Worm (Caenorhabditis elegans) whole organism, L4 larva: Measurements from ENCODE around the gene F22F7.11.

Source experiments
- F10B5.3 ChIP-seq: sonication (generic microtip); optimal IDR thresholded peaks from 2 replicates; lab custom pipeline; 2016; ENCODE audit warnings: mild to moderate bottlenecking, missing genetic modification characterization, missing compliant biosample characterization
- F37D6.2 ChIP-seq: sonication (generic microtip); optimal IDR thresholded peaks from 2 replicates; lab custom pipeline; 2016; ENCODE audit warnings: mild to moderate bottlenecking, missing genetic modification characterization, missing compliant biosample characterization
- T20F7.1 ChIP-seq: fragments of 200-800 bp; sonication (Bioruptor generic); optimal IDR thresholded peaks from 2 replicates; lab custom pipeline; 2018; ENCODE audit warnings: mild to moderate bottlenecking, missing genetic modification characterization, missing compliant biosample characterization
- Y105C5A.15 ChIP-seq: fragments of 200-800 bp; sonication (Bioruptor generic); IDR thresholded peaks from 2 replicates; pipeline ENCODE4 v1.3.6; 2022; ENCODE audit warnings: missing genetic modification characterization, missing compliant biosample characterization
- Y48G9A.11 ChIP-seq: fragments of 200-800 bp; sonication (Bioruptor generic); IDR thresholded peaks from 2 replicates; pipeline ENCODE4 v1.3.6; 2022; ENCODE audit warnings: missing genetic modification reagents, missing genetic modification characterization, missing compliant biosample characterization
- Y5F2A.4 ChIP-seq: fragments of 200-800 bp; sonication (Bioruptor generic); optimal IDR thresholded peaks from 2 replicates; lab custom pipeline; 2018; ENCODE audit warnings: mild to moderate bottlenecking, missing genetic modification characterization, missing compliant biosample characterization
- ceh-62 ChIP-seq: sonication (generic microtip); optimal IDR thresholded peaks from 2 replicates; lab custom pipeline; 2017; ENCODE audit warnings: missing biosample characterization, missing genetic modification characterization
- ces-1 ChIP-seq: fragments of 150-350 bp; sonication (generic microtip); optimal IDR thresholded peaks from 4 replicates; lab custom pipeline; 2014; ENCODE audit warnings: missing biosample characterization, missing genetic modification reagents, missing genetic modification characterization
- daf-16 ChIP-seq, 3 experiments: sonication (generic microtip); optimal IDR thresholded peaks; 2 replicates each; lab custom pipeline; 2016 to 2017; ENCODE audit warnings: missing genetic modification characterization in 3 of 3, missing genetic modification reagents in 3 of 3, mild to moderate bottlenecking in 2 of 3, missing compliant biosample characterization in 2 of 3, missing biosample characterization in 1 of 3, moderate library complexity in 1 of 3
- daf-8 ChIP-seq: fragments of 200-800 bp; sonication (Bioruptor generic); IDR thresholded peaks from 2 replicates; pipeline ENCODE4 v1.3.6; 2022; ENCODE audit warnings: missing genetic modification characterization, missing compliant biosample characterization
- dmd-8 ChIP-seq: fragments of 200-800 bp; sonication (Bioruptor generic); IDR thresholded peaks from 2 replicates; pipeline ENCODE4 v1.3.6; 2022; ENCODE audit warnings: missing genetic modification characterization, missing compliant biosample characterization
- fos-1 ChIP-seq: fragments of 150-350 bp; optimal IDR thresholded peaks from 2 replicates; lab custom pipeline; 2014; ENCODE audit warnings: missing biosample characterization, missing genetic modification characterization
- gei-8 ChIP-seq: fragments of 200-800 bp; sonication (Bioruptor generic); optimal IDR thresholded peaks from 2 replicates; lab custom pipeline; 2018; ENCODE audit warnings: mild to moderate bottlenecking, missing genetic modification characterization, missing compliant biosample characterization
- hif-1 ChIP-seq, 2 experiments: sonication (generic microtip); optimal IDR thresholded peaks; 2 replicates each; lab custom pipeline; 2016 to 2017; ENCODE audit warnings: missing compliant biosample characterization in 2 of 2, missing genetic modification characterization in 2 of 2, missing genetic modification reagents in 2 of 2, missing genotype in 2 of 2, mild to moderate bottlenecking in 1 of 2
- hlh-11 ChIP-seq: fragments of 200-800 bp; sonication (Bioruptor generic); optimal IDR thresholded peaks from 2 replicates; lab custom pipeline; 2018; ENCODE audit warnings: mild to moderate bottlenecking, missing genetic modification characterization, missing compliant biosample characterization
- lim-7 ChIP-seq: fragments of 200-800 bp; sonication (Bioruptor generic); IDR thresholded peaks from 2 replicates; pipeline ENCODE4 v1.3.6; 2022; ENCODE audit warnings: missing genetic modification characterization, missing compliant biosample characterization
- lin-1 ChIP-seq: fragments of 200-800 bp; sonication (Bioruptor generic); IDR thresholded peaks from 2 replicates; pipeline ENCODE4 v1.3.6; 2022; ENCODE audit warnings: missing genetic modification reagents, missing genetic modification characterization, missing compliant biosample characterization
- lin-13 ChIP-seq: fragments of 150-350 bp; optimal IDR thresholded peaks from 2 replicates; lab custom pipeline; 2014; ENCODE audit warnings: missing biosample characterization, missing genetic modification reagents, missing genetic modification characterization
- lin-15B ChIP-seq: fragments of 150-350 bp; sonication (generic microtip); optimal IDR thresholded peaks from 3 replicates; lab custom pipeline; 2014; ENCODE audit warnings: missing biosample characterization, missing genetic modification characterization
- lsy-2 ChIP-seq, 2 experiments: fragments of 150-350 bp in 1 of 2; sonication (generic microtip) in 1 of 2; optimal IDR thresholded peaks; 2 replicates each; lab custom pipeline; 2014 to 2017; ENCODE audit warnings: missing biosample characterization in 2 of 2, missing genetic modification characterization in 2 of 2
- madf-5 ChIP-seq, 2 experiments: fragments of 200-800 bp; sonication (Bioruptor generic); IDR thresholded peaks; 2 replicates each; pipeline ENCODE4 v1.3.6; 2022; ENCODE audit warnings: missing compliant biosample characterization in 2 of 2, missing genetic modification characterization in 2 of 2
- mdt-29 ChIP-seq: fragments of 200-800 bp; sonication (Bioruptor generic); IDR thresholded peaks from 2 replicates; pipeline ENCODE4 v1.3.6; 2022; ENCODE audit warnings: missing genetic modification reagents, missing genetic modification characterization, missing compliant biosample characterization
- mxl-3 ChIP-seq: fragments of 200-800 bp; sonication (Bioruptor generic); optimal IDR thresholded peaks from 2 replicates; lab custom pipeline; 2018; ENCODE audit warnings: mild to moderate bottlenecking, missing genetic modification characterization, missing compliant biosample characterization
- nhr-102 ChIP-seq: sonication (generic microtip); optimal IDR thresholded peaks from 2 replicates; lab custom pipeline; 2016; ENCODE audit warnings: mild to moderate bottlenecking, missing genetic modification characterization, moderate library complexity, missing compliant biosample characterization
- nhr-237 ChIP-seq: sonication (generic microtip); optimal IDR thresholded peaks from 2 replicates; lab custom pipeline; 2017; ENCODE audit warnings: missing biosample characterization, missing genetic modification characterization
- nhr-6 ChIP-seq: fragments of 150-350 bp; optimal IDR thresholded peaks from 2 replicates; lab custom pipeline; 2014; ENCODE audit warnings: missing biosample characterization, missing genetic modification characterization
- nhr-77 ChIP-seq: fragments of 150-350 bp; optimal IDR thresholded peaks from 2 replicates; lab custom pipeline; 2014; ENCODE audit warnings: missing biosample characterization, missing genetic modification characterization
- php-3 ChIP-seq: fragments of 200-800 bp; sonication (Bioruptor generic); IDR thresholded peaks from 2 replicates; pipeline ENCODE4 v1.3.6; 2022; ENCODE audit warnings: missing genetic modification reagents, missing genetic modification characterization, missing compliant biosample characterization
- saeg-2 ChIP-seq: fragments of 200-800 bp; sonication (Bioruptor generic); IDR thresholded peaks from 2 replicates; pipeline ENCODE4 v1.3.6; 2022; ENCODE audit warnings: missing genetic modification reagents, missing genetic modification characterization, missing compliant biosample characterization
- spr-1 ChIP-seq: sonication (generic microtip); optimal IDR thresholded peaks from 2 replicates; lab custom pipeline; 2016; ENCODE audit warnings: mild to moderate bottlenecking, missing genetic modification characterization, missing compliant biosample characterization
- spr-3 ChIP-seq: fragments of 200-800 bp; sonication (Bioruptor generic); optimal IDR thresholded peaks from 2 replicates; lab custom pipeline; 2018; ENCODE audit warnings: mild to moderate bottlenecking, missing genetic modification characterization, missing compliant biosample characterization
- tag-97 ChIP-seq: fragments of 200-800 bp; sonication (Bioruptor generic); IDR thresholded peaks from 2 replicates; pipeline ENCODE4 v1.3.6; 2022; ENCODE audit warnings: missing genetic modification characterization, missing compliant biosample characterization
- unc-130 ChIP-seq: sonication (generic microtip); optimal IDR thresholded peaks from 2 replicates; lab custom pipeline; 2016; ENCODE audit warnings: missing genetic modification reagents, missing genetic modification characterization, missing compliant biosample characterization
- zag-1 ChIP-seq: fragments of 150-350 bp; optimal IDR thresholded peaks from 2 replicates; lab custom pipeline; 2014; ENCODE audit warnings: missing biosample characterization, missing genetic modification characterization
- zip-2 ChIP-seq: fragments of 150-350 bp; optimal IDR thresholded peaks from 2 replicates; lab custom pipeline; 2014; ENCODE audit warnings: missing biosample characterization, missing genetic modification characterization
- ztf-7 ChIP-seq: fragments of 150-350 bp; optimal IDR thresholded peaks from 2 replicates; lab custom pipeline; 2014; ENCODE audit warnings: missing biosample characterization, missing genetic modification characterization

The F22F7.11 gene

DNA sequence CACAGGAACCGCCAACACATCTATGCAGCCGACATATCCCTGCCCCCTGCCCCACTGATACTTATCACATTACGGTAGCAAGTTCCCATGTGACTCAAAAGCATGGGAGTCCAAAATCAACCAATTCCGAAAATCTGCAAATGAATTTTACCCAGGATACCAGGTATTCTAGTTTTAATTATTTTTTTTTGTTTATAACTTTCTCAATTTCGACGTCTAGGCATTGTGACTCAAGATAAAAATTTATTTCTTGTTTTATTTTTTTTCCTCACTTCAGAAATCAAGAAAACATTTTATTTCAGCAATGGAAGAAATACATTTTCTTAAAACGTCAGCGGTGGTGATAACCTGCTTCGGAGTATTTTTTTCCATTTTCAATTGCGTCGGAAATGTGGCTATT, 31.8 kb downstream of the F22F7.11 start, which contains the start of gene srbc-24:
TSS of gene srbc-24 (plus strand) at position 301 of the 400 bp plus-strand sequence.
- TF ChIP-seq fos-1: no peak
- TF ChIP-seq ces-1 (GFP tag; lab: Kevin White, UChicago): no peak
- TF ChIP-seq madf-5 (GFP tag; IDR thresholded peaks at IDR 0.05; lab: Robert Waterston, UW): no peak
- TF ChIP-seq php-3 (GFP tag; lab: Robert Waterston, UW): no peak
- no peak for TF ChIP-seq lin-15B (tag; lab: Kevin White, UChicago)
- no peak for TF ChIP-seq daf-8 (GFP tag; lab: Robert Waterston, UW)
- no peak for TF ChIP-seq lin-13 (GFP tag; lab: Kevin White, UChicago)
- TF ChIP-seq Y5F2A.4: no peak
- TF ChIP-seq nhr-77: no peak
- no peak for TF ChIP-seq saeg-2 (GFP tag; lab: Robert Waterston, UW)
- no peak for TF ChIP-seq T20F7.1
- TF ChIP-seq zip-2 (tag; lab: Kevin White, UChicago): no peak
- TF ChIP-seq gei-8 (GFP tag; lab: Kevin White, UChicago): no peak
- no peak for TF ChIP-seq unc-130 (GFP tag; lab: Kevin White, UChicago)
- no peak for TF ChIP-seq nhr-102 (tag; lab: Kevin White, UChicago)
- TF ChIP-seq dmd-8 (GFP tag; lab: Robert Waterston, UW): no peak
- TF ChIP-seq mdt-29 (GFP tag; lab: Robert Waterston, UW): no peak

DNA sequence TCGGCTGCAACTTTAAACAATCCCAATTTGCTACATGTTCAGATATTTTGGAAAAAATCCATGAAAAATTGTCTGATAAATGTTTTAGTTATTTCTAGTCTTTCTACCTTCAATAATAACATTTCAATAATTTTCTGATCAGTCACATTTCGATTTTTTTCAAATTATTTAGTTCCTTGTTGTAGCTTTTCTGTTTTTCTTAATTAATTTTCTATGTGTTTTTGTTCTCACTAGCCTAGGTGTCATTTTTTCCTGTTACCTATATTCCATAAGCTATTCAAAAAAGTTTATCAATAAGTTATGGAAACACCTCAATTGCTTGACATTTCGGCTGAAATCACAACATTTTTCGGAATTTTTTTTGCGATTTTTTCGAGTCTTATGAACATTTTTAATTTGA, 33.6 kb downstream of the F22F7.11 start, which contains the start of gene srbc-23:
TSS of gene srbc-23 (plus strand) at position 301 of the 400 bp plus-strand sequence.
- TF ChIP-seq spr-3 (GFP tag; lab: Kevin White, UChicago) (no peak), spr-1 (tag; lab: Kevin White, UChicago) (no peak), lin-1 (GFP tag; lab: Robert Waterston, UW) (no peak), zag-1 (no peak), Y105C5A.15 (GFP tag; lab: Robert Waterston, UW) (no peak), nhr-6 (tag; lab: Kevin White, UChicago) (no peak), lin-13 (GFP tag; lab: Kevin White, UChicago) (no peak), hif-1 (tag; optimal IDR thresholded peaks at IDR 0.05; lab: Kevin White, UChicago) (no peak), Y48G9A.11 (GFP tag; lab: Robert Waterston, UW) (no peak), nhr-237 (tag; lab: Kevin White, UChicago) (no peak), mdt-29 (GFP tag; lab: Robert Waterston, UW) (no peak), mxl-3 (GFP tag; lab: Kevin White, UChicago) (no peak), hlh-11 (tag; lab: Kevin White, UChicago) (no peak), daf-8 (GFP tag; lab: Robert Waterston, UW) (no peak), lim-7 (GFP tag; lab: Robert Waterston, UW) (no peak), T20F7.1 (no peak), F37D6.2 (no peak), Y5F2A.4 (no peak)

DNA sequence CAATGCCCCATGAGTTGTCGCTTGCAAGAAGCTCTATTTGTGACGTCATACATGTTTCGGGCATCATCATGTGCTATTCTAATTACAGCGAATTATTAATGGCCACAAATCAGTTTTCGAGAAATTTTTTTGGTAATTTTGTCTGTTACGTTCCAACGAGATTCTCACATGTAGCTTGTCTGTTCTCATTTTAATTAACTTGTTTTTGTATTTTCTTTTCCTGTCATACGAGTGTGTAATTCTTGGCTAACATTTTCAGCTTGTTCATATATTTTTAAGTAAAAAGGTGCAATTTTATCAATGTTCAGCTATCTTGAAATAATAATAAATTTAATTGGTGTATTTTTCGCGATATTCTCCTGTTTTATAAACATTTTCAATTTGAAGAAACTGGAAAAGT, 35.6 kb downstream of the F22F7.11 start, which contains the start of gene srbc-21:
TSS of gene srbc-21 (plus strand) at position 301 of the 400 bp plus-strand sequence.
- no peak for TF ChIP-seq php-3 (GFP tag; lab: Robert Waterston, UW)
- no peak for TF ChIP-seq ztf-7 (tag; lab: Kevin White, UChicago)
- TF ChIP-seq Y48G9A.11 (GFP tag; lab: Robert Waterston, UW): no peak
- TF ChIP-seq daf-16 (GFP tag; optimal IDR thresholded peaks at IDR 0.05; lab: Kevin White, UChicago): no peak
- no peak for TF ChIP-seq daf-16 (tag; optimal IDR thresholded peaks at IDR 0.05; lab: Kevin White, UChicago)
- TF ChIP-seq ceh-62: no peak
- TF ChIP-seq tag-97 (GFP tag; lab: Robert Waterston, UW): no peak
- no peak for TF ChIP-seq daf-8 (GFP tag; lab: Robert Waterston, UW)
- no peak for TF ChIP-seq F10B5.3 (tag; lab: Kevin White, UChicago)
- TF ChIP-seq lsy-2 (tag; optimal IDR thresholded peaks at IDR 0.05; lab: Kevin White, UChicago): no peak
